Worm (Caenorhabditis elegans) whole organism, mixed stage, embryonic: ENCODE measurements around the gene T21E8.5.

Experiments
- M03D4.4 ChIP-seq: sonication (generic microtip); optimal IDR thresholded peaks from 2 replicates; lab custom pipeline; 2017; ENCODE audit warnings: mild to moderate bottlenecking, missing genetic modification characterization, missing compliant biosample characterization
- bed-3 ChIP-seq: fragments of 200-800 bp; sonication (Bioruptor generic); optimal IDR thresholded peaks from 3 replicates; lab custom pipeline; 2018; ENCODE audit warnings: mild to moderate bottlenecking, missing genetic modification characterization, moderate library complexity, missing compliant biosample characterization
- blmp-1 ChIP-seq: fragments of 150-350 bp; optimal IDR thresholded peaks from 2 replicates; lab custom pipeline; 2014; ENCODE audit warnings: missing biosample characterization, missing genetic modification characterization
- ceh-39 ChIP-seq: fragments of 150-350 bp; optimal IDR thresholded peaks from 2 replicates; lab custom pipeline; 2014; ENCODE audit warnings: missing biosample characterization, missing genetic modification characterization
- ceh-43 ChIP-seq: fragments of 200-800 bp; sonication (Bioruptor generic); optimal IDR thresholded peaks from 2 replicates; lab custom pipeline; 2018; ENCODE audit warnings: mild to moderate bottlenecking, missing genetic modification characterization, moderate library complexity, missing compliant biosample characterization
- ces-1 ChIP-seq: fragments of 150-350 bp; optimal IDR thresholded peaks from 2 replicates; lab custom pipeline; 2014; ENCODE audit warnings: missing biosample characterization, missing genetic modification reagents, missing genetic modification characterization
- cnd-1 ChIP-seq: fragments of 200-800 bp; sonication (Bioruptor generic); optimal IDR thresholded peaks from 2 replicates; lab custom pipeline; 2018; ENCODE audit warnings: mild to moderate bottlenecking, missing genetic modification characterization, missing compliant biosample characterization
- ham-2 ChIP-seq: fragments of 200-800 bp; sonication (Bioruptor generic); optimal IDR thresholded peaks from 2 replicates; lab custom pipeline; 2018; ENCODE audit warnings: mild to moderate bottlenecking, missing genetic modification characterization, missing compliant biosample characterization
- hlh-1 ChIP-seq: fragments of 150-350 bp; optimal IDR thresholded peaks from 2 replicates; lab custom pipeline; 2014; ENCODE audit warnings: missing biosample characterization, missing genetic modification reagents, missing genetic modification characterization
- lin-13 ChIP-seq: fragments of 150-350 bp; optimal IDR thresholded peaks from 2 replicates; lab custom pipeline; 2014; ENCODE audit warnings: missing biosample characterization, missing genetic modification characterization
- lin-32 ChIP-seq: fragments of 200-800 bp; sonication (Bioruptor generic); optimal IDR thresholded peaks from 2 replicates; lab custom pipeline; 2018; ENCODE audit warnings: mild to moderate bottlenecking, missing genetic modification characterization, missing compliant biosample characterization
- lsy-2 ChIP-seq: fragments of 150-350 bp; optimal IDR thresholded peaks from 2 replicates; lab custom pipeline; 2014; ENCODE audit warnings: missing biosample characterization, missing genetic modification characterization
- mab-5 ChIP-seq: fragments of 150-350 bp; optimal IDR thresholded peaks from 2 replicates; lab custom pipeline; 2014; ENCODE audit warnings: missing biosample characterization, missing genetic modification characterization
- mep-1 ChIP-seq: fragments of 150-350 bp; optimal IDR thresholded peaks from 2 replicates; lab custom pipeline; 2017; ENCODE audit warnings: missing biosample characterization, missing genetic modification reagents, missing genetic modification characterization, inconsistent platforms
- mls-2 ChIP-seq: sonication (generic microtip); optimal IDR thresholded peaks from 2 replicates; lab custom pipeline; 2016; ENCODE audit warnings: mild to moderate bottlenecking, missing genetic modification characterization, moderate library complexity, missing compliant biosample characterization
- nhr-12 ChIP-seq: fragments of 150-350 bp; optimal IDR thresholded peaks from 2 replicates; lab custom pipeline; 2014; ENCODE audit warnings: missing biosample characterization, missing genetic modification characterization
- nhr-2 ChIP-seq: fragments of 150-350 bp; optimal IDR thresholded peaks from 2 replicates; lab custom pipeline; 2014; ENCODE audit warnings: missing biosample characterization, missing genetic modification characterization
- nhr-237 ChIP-seq: fragments of 150-350 bp; optimal IDR thresholded peaks from 2 replicates; lab custom pipeline; 2014; ENCODE audit warnings: missing biosample characterization, missing genetic modification characterization
- nhr-28 ChIP-seq: fragments of 150-350 bp; optimal IDR thresholded peaks from 2 replicates; lab custom pipeline; 2014; ENCODE audit warnings: missing biosample characterization, missing genetic modification characterization
- nhr-76 ChIP-seq: sonication (generic microtip); optimal IDR thresholded peaks from 2 replicates; lab custom pipeline; 2017; ENCODE audit warnings: missing biosample characterization, missing genetic modification characterization
- sem-2 ChIP-seq: fragments of 200-800 bp; sonication (Bioruptor generic); optimal IDR thresholded peaks from 2 replicates; lab custom pipeline; 2018; ENCODE audit warnings: mild to moderate bottlenecking, missing genetic modification characterization, missing compliant biosample characterization
- snpc-4 ChIP-seq: fragments of 150-350 bp; optimal IDR thresholded peaks from 2 replicates; lab custom pipeline; 2014; ENCODE audit warnings: missing biosample characterization, missing genetic modification characterization
- sptf-1 ChIP-seq: sonication (generic microtip); optimal IDR thresholded peaks from 2 replicates; lab custom pipeline; 2017; ENCODE audit warnings: mild to moderate bottlenecking, missing genetic modification characterization, moderate library complexity, missing compliant biosample characterization
- tbx-8 ChIP-seq: fragments of 200-800 bp; sonication (Bioruptor generic); optimal IDR thresholded peaks from 2 replicates; lab custom pipeline; 2018; ENCODE audit warnings: mild to moderate bottlenecking, missing genetic modification characterization, moderate library complexity, missing compliant biosample characterization
- unc-120 ChIP-seq: sonication (generic microtip); optimal IDR thresholded peaks from 2 replicates; lab custom pipeline; 2017; ENCODE audit warnings: missing genetic modification characterization, missing compliant biosample characterization; ENCODE audit not compliant: poor library complexity, severe bottlenecking
- unc-39 ChIP-seq: fragments of 150-350 bp; optimal IDR thresholded peaks from 2 replicates; lab custom pipeline; 2014; ENCODE audit warnings: missing biosample characterization, missing genetic modification characterization
- unc-62 ChIP-seq: fragments of 150-350 bp; optimal IDR thresholded peaks from 2 replicates; lab custom pipeline; 2014; ENCODE audit warnings: missing biosample characterization, missing genetic modification reagents, missing genetic modification characterization
- zip-8 ChIP-seq: fragments of 150-350 bp; optimal IDR thresholded peaks from 2 replicates; lab custom pipeline; 2014; ENCODE audit warnings: missing biosample characterization, missing genetic modification characterization
- ztf-11 ChIP-seq: fragments of 150-350 bp; optimal IDR thresholded peaks from 2 replicates; lab custom pipeline; 2014; ENCODE audit warnings: missing biosample characterization, missing genetic modification characterization

T21E8.5 gene

DNA sequence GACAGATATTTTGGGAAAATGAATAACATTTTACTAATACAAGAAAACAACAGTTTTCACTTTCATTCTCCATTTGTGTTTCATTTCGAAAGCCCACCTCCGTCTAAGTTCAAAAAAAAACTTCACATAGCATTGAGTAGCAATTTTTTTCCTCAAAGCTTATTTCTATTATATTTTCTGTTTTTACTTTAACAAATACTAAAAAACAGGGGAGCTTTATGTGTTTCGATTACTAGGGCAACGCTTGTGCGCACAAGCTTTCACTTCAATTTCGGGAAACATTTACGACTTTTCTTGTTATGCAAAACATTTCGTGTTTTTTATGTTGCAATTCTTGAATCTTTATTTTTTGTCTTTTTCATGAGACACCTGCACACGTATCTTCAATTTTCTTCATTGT, at the start of gene T21E8.5:
Gene T21E8.5 (plus strand): TSS at position 301 of the 400 bp plus-strand sequence.
- TF ChIP-seq lin-32 (GFP tag; lab: Kevin White, UChicago) (no peak), ceh-39 (tag; lab: Kevin White, UChicago) (no peak)

DNA sequence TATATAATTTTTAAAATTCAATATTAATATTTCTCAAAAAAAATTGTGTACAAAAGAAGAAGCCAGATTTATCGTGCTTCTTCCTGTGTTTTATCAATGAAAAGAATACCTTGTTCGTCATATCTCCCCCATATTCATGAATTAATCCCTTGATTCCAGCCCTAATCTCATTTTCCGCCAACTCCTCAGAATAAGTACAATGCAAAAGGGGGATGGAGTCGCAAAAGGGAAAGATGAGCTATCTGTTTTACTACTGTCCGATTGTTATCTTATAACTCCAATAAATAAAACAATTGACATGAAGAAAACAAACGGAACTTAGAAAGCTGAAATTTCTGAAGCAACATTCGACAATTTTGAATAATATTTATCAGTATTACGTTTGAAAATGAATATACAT, 48.4 kb upstream of the T21E8.5 start:
- no peak for TF ChIP-seq unc-39 (tag; lab: Kevin White, UChicago)
- TF ChIP-seq nhr-12 (tag; lab: Kevin White, UChicago): no peak
- TF ChIP-seq mls-2: no peak
- no peak for TF ChIP-seq bed-3 (GFP tag; lab: Kevin White, UChicago)
- TF ChIP-seq blmp-1 (tag; lab: Kevin White, UChicago): no peak

DNA sequence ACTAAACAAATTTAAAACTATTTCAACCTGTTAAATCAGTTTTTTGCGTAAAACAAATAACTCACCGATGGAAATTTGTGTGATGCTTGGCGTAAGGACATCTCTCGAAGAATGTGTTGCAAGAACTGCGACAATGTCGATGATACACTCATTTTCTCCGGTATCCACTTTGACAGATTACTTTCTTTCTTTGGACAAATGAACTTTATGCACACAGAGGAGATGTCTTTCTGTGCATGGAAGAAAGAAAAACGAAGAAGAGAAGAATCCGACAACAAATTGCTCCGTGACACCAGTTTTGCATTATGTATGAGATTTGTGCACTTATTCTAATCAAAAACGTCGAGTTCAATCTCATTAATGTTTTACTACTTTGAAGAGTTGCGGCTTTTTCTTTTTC, 47.4 kb upstream of the T21E8.5 start, which contains the start of gene plc-1:
Gene plc-1 (minus strand): TSS at position 101 of the 400 bp plus-strand sequence.
- TF ChIP-seq ces-1 (peak; percentile 1), nhr-237 (tag; lab: Kevin White, UChicago) (no peak), mab-5 (tag; lab: Kevin White, UChicago) (no peak), lsy-2 (tag; lab: Kevin White, UChicago) (no peak), ztf-11 (tag; lab: Kevin White, UChicago) (no peak)

DNA sequence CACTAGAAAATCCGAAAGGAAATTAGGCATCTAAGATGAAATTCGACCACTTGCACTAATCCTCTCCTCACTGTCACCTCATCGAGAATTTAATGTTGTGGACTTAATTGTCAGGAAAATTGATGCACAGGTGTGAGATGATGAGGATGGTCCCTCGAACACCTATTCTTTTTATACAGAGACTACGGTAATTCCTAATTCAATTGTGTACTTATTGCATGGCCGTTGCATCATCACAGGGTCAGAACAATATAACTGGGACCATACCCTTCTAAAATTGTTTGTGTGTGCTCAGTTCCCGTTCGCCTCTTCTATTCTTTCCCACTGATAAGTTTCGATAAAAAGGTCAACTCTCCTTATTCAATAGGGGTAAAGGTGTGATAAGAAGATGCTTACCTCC, 41.8 kb upstream of the T21E8.5 start:
- peak; percentile 34 for TF ChIP-seq lsy-2 (tag; lab: Kevin White, UChicago)
- no peak for TF ChIP-seq tbx-8 (GFP tag; lab: Kevin White, UChicago)
- TF ChIP-seq mls-2: no peak
- TF ChIP-seq nhr-76: no peak
- no peak for TF ChIP-seq snpc-4 (tag; lab: Kevin White, UChicago)
- TF ChIP-seq ham-2 (GFP tag; lab: Kevin White, UChicago): no peak
- no peak for TF ChIP-seq M03D4.4 (tag; lab: Kevin White, UChicago)
- TF ChIP-seq zip-8 (tag; lab: Kevin White, UChicago): peak; percentile 79
- TF ChIP-seq bed-3 (GFP tag; lab: Kevin White, UChicago): no peak
- TF ChIP-seq ceh-39 (tag; lab: Kevin White, UChicago): no peak
- TF ChIP-seq nhr-2: peak; percentile 92
- TF ChIP-seq mep-1 (tag; lab: Kevin White, UChicago): no peak
- TF ChIP-seq lin-32 (GFP tag; lab: Kevin White, UChicago): no peak
- TF ChIP-seq blmp-1 (tag; lab: Kevin White, UChicago): no peak
- TF ChIP-seq sptf-1: no peak
- no peak for TF ChIP-seq sem-2 (GFP tag; lab: Kevin White, UChicago)

DNA sequence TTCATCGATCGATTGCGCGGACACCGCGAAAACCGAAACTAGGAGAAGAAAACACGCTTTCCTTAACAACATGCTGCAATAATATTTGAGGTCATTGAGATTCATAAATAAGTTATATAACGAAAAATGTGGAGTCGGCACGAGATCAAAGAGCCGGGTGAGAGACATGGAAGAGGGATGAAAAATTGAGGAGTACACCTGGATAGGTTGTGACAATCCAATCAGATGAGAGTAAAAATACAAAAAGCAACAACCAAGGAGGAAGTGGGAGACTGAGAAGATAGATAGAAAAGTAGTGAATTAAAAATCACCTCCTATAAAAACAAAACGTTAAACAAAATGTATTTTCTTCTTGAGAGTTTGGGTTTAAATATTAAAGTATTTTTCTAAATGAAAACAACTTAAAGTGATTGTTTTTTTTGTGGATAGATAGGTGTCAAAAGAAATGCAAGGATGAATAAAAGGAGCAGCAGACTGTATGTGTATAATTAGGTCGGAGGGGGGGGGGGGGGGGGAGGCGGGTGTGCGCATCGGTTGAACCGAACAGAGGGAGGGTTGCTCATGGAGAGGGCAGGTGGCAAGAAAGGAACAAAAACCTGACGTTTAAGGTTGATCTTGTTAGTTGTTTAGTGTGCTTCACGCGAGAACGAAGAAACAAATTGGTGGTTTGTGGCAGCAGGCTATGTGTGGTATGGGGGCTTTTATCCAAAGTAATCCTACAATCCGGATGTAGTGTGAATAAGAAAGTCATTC, 41.2 kb upstream of the T21E8.5 start, which contains the start of gene C05A9.2:
Gene C05A9.2 (minus strand): TSS at position 73 of the 753 bp plus-strand sequence.
- TF ChIP-seq tbx-8 (GFP tag; lab: Kevin White, UChicago) (no peak), mls-2 (peak; percentile 8), cnd-1 (peak; percentile 52), sem-2 (GFP tag; lab: Kevin White, UChicago) (no peak), sptf-1 (peak; percentile 50), hlh-1 (no peak), unc-120 (tag; lab: Kevin White, UChicago) (no peak), unc-62 (no peak), bed-3 (GFP tag; lab: Kevin White, UChicago) (no peak), ceh-43 (GFP tag; lab: Kevin White, UChicago) (peak; percentile 9), M03D4.4 (tag; lab: Kevin White, UChicago) (no peak)

DNA sequence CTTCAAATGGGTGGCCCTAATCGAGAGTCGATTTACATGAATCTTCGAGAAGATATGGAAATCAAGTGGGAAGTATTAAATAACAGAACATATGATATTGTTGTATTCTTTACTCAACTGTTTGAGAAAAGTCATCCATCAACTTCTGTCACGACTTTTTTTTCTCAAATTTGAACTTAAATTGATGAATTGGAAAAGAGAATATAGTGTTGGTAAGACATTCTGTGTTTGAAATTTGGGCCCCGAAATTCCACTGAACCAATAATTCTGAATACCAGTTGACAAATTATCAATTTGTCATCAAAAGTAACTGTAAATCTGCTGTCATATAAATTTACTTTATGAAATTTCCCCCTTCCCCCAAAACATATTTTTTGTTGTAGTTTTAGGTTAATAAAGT, 39.1 kb upstream of the T21E8.5 start:
- TF ChIP-seq hlh-1: no peak
- TF ChIP-seq M03D4.4 (tag; lab: Kevin White, UChicago): no peak
- no peak for TF ChIP-seq lin-13 (tag; lab: Kevin White, UChicago)
- no peak for TF ChIP-seq lin-32 (GFP tag; lab: Kevin White, UChicago)
- TF ChIP-seq ceh-39 (tag; lab: Kevin White, UChicago): no peak
- TF ChIP-seq unc-62: no peak
- TF ChIP-seq blmp-1 (tag; lab: Kevin White, UChicago): no peak
- no peak for TF ChIP-seq cnd-1
- TF ChIP-seq nhr-28 (tag; lab: Kevin White, UChicago): no peak
- no peak for TF ChIP-seq nhr-76
- no peak for TF ChIP-seq nhr-2
- no peak for TF ChIP-seq ceh-43 (GFP tag; lab: Kevin White, UChicago)
- no peak for TF ChIP-seq lsy-2 (tag; lab: Kevin White, UChicago)
- no peak for TF ChIP-seq zip-8 (tag; lab: Kevin White, UChicago)
- no peak for TF ChIP-seq mab-5 (tag; lab: Kevin White, UChicago)
